Worm (Caenorhabditis elegans) whole organism, L4 larva: Measurements from ENCODE around the gene nhr-105.

Experiments used
- T26A8.4 ChIP-seq: fragments of 200-800 bp; sonication (Bioruptor generic); IDR thresholded peaks from 2 replicates; pipeline ENCODE4 v1.3.6; 2022; ENCODE audit warnings: missing genetic modification characterization, missing compliant biosample characterization
- aha-1 ChIP-seq: fragments of 150-350 bp; peaks from one replicate; lab custom pipeline; 2014; ENCODE audit warnings: missing biosample characterization, missing genetic modification characterization
- arid-1 ChIP-seq: fragments of 200-800 bp; sonication (Bioruptor generic); conservative IDR thresholded peaks from 2 replicates; pipeline ENCODE4 v1.3.6; 2022; ENCODE audit warnings: missing genetic modification reagents, missing genetic modification characterization, missing compliant biosample characterization
- ceh-20 ChIP-seq: fragments of 200-800 bp; sonication (Bioruptor generic); IDR thresholded peaks from 2 replicates; pipeline ENCODE4 v1.3.6; 2022; ENCODE audit warnings: missing genetic modification reagents, missing genetic modification characterization, missing compliant biosample characterization
- ceh-82 ChIP-seq: sonication (generic microtip); optimal IDR thresholded peaks from 2 replicates; lab custom pipeline; 2017; ENCODE audit warnings: missing biosample characterization, missing genetic modification characterization
- daf-16 ChIP-seq, 3 experiments: sonication (generic microtip); optimal IDR thresholded peaks; 2 replicates each; lab custom pipeline; 2016 to 2017; ENCODE audit warnings: missing genetic modification characterization in 3 of 3, missing genetic modification reagents in 3 of 3, mild to moderate bottlenecking in 2 of 3, missing compliant biosample characterization in 2 of 3, missing biosample characterization in 1 of 3, moderate library complexity in 1 of 3
- dmd-6 ChIP-seq: fragments of 200-800 bp; sonication (Bioruptor generic); IDR thresholded peaks from 2 replicates; pipeline ENCODE4 v1.3.6; 2022; ENCODE audit warnings: missing genetic modification reagents, missing genetic modification characterization, missing compliant biosample characterization
- dve-1 ChIP-seq: sonication (generic microtip); optimal IDR thresholded peaks from 2 replicates; lab custom pipeline; 2017; ENCODE audit warnings: antibody characterized with exemption, mild to moderate bottlenecking, missing genetic modification characterization, missing compliant biosample characterization; ENCODE audit not compliant: insufficient read depth
- egl-27 ChIP-seq: sonication (generic microtip); optimal IDR thresholded peaks from 3 replicates; lab custom pipeline; 2017; ENCODE audit warnings: missing biosample characterization, missing genetic modification reagents, missing genetic modification characterization
- hif-1 ChIP-seq, 2 experiments: sonication (generic microtip); optimal IDR thresholded peaks; 2 replicates each; lab custom pipeline; 2016 to 2017; ENCODE audit warnings: missing compliant biosample characterization in 2 of 2, missing genetic modification characterization in 2 of 2, missing genetic modification reagents in 2 of 2, missing genotype in 2 of 2, mild to moderate bottlenecking in 1 of 2
- hlh-11 ChIP-seq: fragments of 200-800 bp; sonication (Bioruptor generic); optimal IDR thresholded peaks from 2 replicates; lab custom pipeline; 2018; ENCODE audit warnings: mild to moderate bottlenecking, missing genetic modification characterization, missing compliant biosample characterization
- hmg-1.1 ChIP-seq: fragments of 200-800 bp; sonication (Bioruptor generic); IDR thresholded peaks from 2 replicates; pipeline ENCODE4 v1.3.6; 2022; ENCODE audit warnings: missing genetic modification reagents, missing genetic modification characterization, missing compliant biosample characterization
- jun-1 ChIP-seq: fragments of 150-350 bp; optimal IDR thresholded peaks from 2 replicates; lab custom pipeline; 2014; ENCODE audit warnings: missing biosample characterization, missing genetic modification reagents, missing genetic modification characterization
- lim-7 ChIP-seq: fragments of 200-800 bp; sonication (Bioruptor generic); IDR thresholded peaks from 2 replicates; pipeline ENCODE4 v1.3.6; 2022; ENCODE audit warnings: missing genetic modification characterization, missing compliant biosample characterization
- lin-13 ChIP-seq: fragments of 150-350 bp; optimal IDR thresholded peaks from 2 replicates; lab custom pipeline; 2014; ENCODE audit warnings: missing biosample characterization, missing genetic modification reagents, missing genetic modification characterization
- lin-29 ChIP-seq: fragments of 200-800 bp; sonication (Bioruptor generic); IDR thresholded peaks from 2 replicates; pipeline ENCODE4 v1.3.6; 2022; ENCODE audit warnings: missing genetic modification reagents, missing genetic modification characterization, missing compliant biosample characterization
- lsy-2 ChIP-seq, 2 experiments: fragments of 150-350 bp in 1 of 2; sonication (generic microtip) in 1 of 2; optimal IDR thresholded peaks; 2 replicates each; lab custom pipeline; 2014 to 2017; ENCODE audit warnings: missing biosample characterization in 2 of 2, missing genetic modification characterization in 2 of 2
- madf-5 ChIP-seq, 2 experiments: fragments of 200-800 bp; sonication (Bioruptor generic); IDR thresholded peaks; 2 replicates each; pipeline ENCODE4 v1.3.6; 2022; ENCODE audit warnings: missing compliant biosample characterization in 2 of 2, missing genetic modification characterization in 2 of 2
- madf-9 ChIP-seq: fragments of 200-800 bp; sonication (Bioruptor generic); conservative IDR thresholded peaks from 2 replicates; pipeline ENCODE4 v1.3.6; 2022; ENCODE audit warnings: missing genetic modification reagents, missing genetic modification characterization, missing compliant biosample characterization
- mdt-29 ChIP-seq: fragments of 200-800 bp; sonication (Bioruptor generic); IDR thresholded peaks from 2 replicates; pipeline ENCODE4 v1.3.6; 2022; ENCODE audit warnings: missing genetic modification reagents, missing genetic modification characterization, missing compliant biosample characterization
- mes-2 ChIP-seq: sonication (generic microtip); optimal IDR thresholded peaks from 2 replicates; lab custom pipeline; 2016; ENCODE audit warnings: missing genotype, mild to moderate bottlenecking, missing genetic modification characterization, missing compliant biosample characterization; ENCODE audit not compliant: poor library complexity, severe bottlenecking
- mxl-2 ChIP-seq: fragments of 200-800 bp; sonication (Bioruptor generic); conservative IDR thresholded peaks from 2 replicates; pipeline ENCODE4 v1.3.6; 2022; ENCODE audit warnings: missing genetic modification reagents, missing genetic modification characterization, missing compliant biosample characterization
- nhr-10 ChIP-seq: fragments of 150-350 bp; optimal IDR thresholded peaks from 2 replicates; lab custom pipeline; 2014; ENCODE audit warnings: missing biosample characterization, missing genetic modification characterization
- nhr-102 ChIP-seq: sonication (generic microtip); optimal IDR thresholded peaks from 2 replicates; lab custom pipeline; 2016; ENCODE audit warnings: mild to moderate bottlenecking, missing genetic modification characterization, moderate library complexity, missing compliant biosample characterization
- nhr-11 ChIP-seq: fragments of 150-350 bp; optimal IDR thresholded peaks from 2 replicates; lab custom pipeline; 2014; ENCODE audit warnings: missing biosample characterization, missing genetic modification characterization
- nhr-25 ChIP-seq: sonication (generic microtip); optimal IDR thresholded peaks from 2 replicates; lab custom pipeline; 2017; ENCODE audit warnings: missing genetic modification characterization, mild to moderate bottlenecking, missing compliant biosample characterization, antibody characterized with exemption, moderate library complexity, borderline replicate concordance; ENCODE audit not compliant: insufficient read depth
- nhr-28 ChIP-seq: fragments of 150-350 bp; optimal IDR thresholded peaks from 2 replicates; lab custom pipeline; 2014; ENCODE audit warnings: missing biosample characterization, missing genetic modification characterization
- nhr-48 ChIP-seq: sonication (generic microtip); optimal IDR thresholded peaks from 2 replicates; lab custom pipeline; 2016; ENCODE audit warnings: mild to moderate bottlenecking, missing genetic modification characterization, missing compliant biosample characterization
- nhr-76 ChIP-seq: fragments of 150-350 bp; optimal IDR thresholded peaks from 2 replicates; lab custom pipeline; 2014; ENCODE audit warnings: missing biosample characterization, missing genetic modification characterization
- nhr-77 ChIP-seq: fragments of 150-350 bp; optimal IDR thresholded peaks from 2 replicates; lab custom pipeline; 2014; ENCODE audit warnings: missing biosample characterization, missing genetic modification characterization
- pha-4 ChIP-seq, 2 experiments: fragments of 150-350 bp in 1 of 2; fragments of 200-800 bp in 1 of 2; sonication (Bioruptor generic) in 1 of 2; IDR thresholded peaks in 1 of 2; optimal IDR thresholded peaks in 1 of 2; 2 replicates each; pipeline versions ENCODE4 v1.3.6 to Lab custom; 2014 to 2022; ENCODE audit warnings: missing genetic modification characterization in 2 of 2, missing genetic modification reagents in 2 of 2, missing biosample characterization in 1 of 2, missing compliant biosample characterization in 1 of 2
- php-3 ChIP-seq: fragments of 200-800 bp; sonication (Bioruptor generic); IDR thresholded peaks from 2 replicates; pipeline ENCODE4 v1.3.6; 2022; ENCODE audit warnings: missing genetic modification reagents, missing genetic modification characterization, missing compliant biosample characterization
- pqm-1 ChIP-seq: sonication (generic microtip); optimal IDR thresholded peaks from 2 replicates; lab custom pipeline; 2017; ENCODE audit warnings: missing biosample characterization, missing genetic modification characterization
- rbr-2 ChIP-seq: sonication (generic microtip); optimal IDR thresholded peaks from 2 replicates; lab custom pipeline; 2016; ENCODE audit warnings: missing genotype, missing genetic modification characterization, missing compliant biosample characterization
- saeg-2 ChIP-seq: fragments of 200-800 bp; sonication (Bioruptor generic); IDR thresholded peaks from 2 replicates; pipeline ENCODE4 v1.3.6; 2022; ENCODE audit warnings: missing genetic modification reagents, missing genetic modification characterization, missing compliant biosample characterization
- snpc-4 ChIP-seq: fragments of 150-350 bp; optimal IDR thresholded peaks from 2 replicates; lab custom pipeline; 2014; ENCODE audit warnings: missing biosample characterization, missing genetic modification characterization
- spr-1 ChIP-seq: sonication (generic microtip); optimal IDR thresholded peaks from 2 replicates; lab custom pipeline; 2016; ENCODE audit warnings: mild to moderate bottlenecking, missing genetic modification characterization, missing compliant biosample characterization
- tag-97 ChIP-seq: fragments of 200-800 bp; sonication (Bioruptor generic); IDR thresholded peaks from 2 replicates; pipeline ENCODE4 v1.3.6; 2022; ENCODE audit warnings: missing genetic modification characterization, missing compliant biosample characterization
- unc-62 ChIP-seq, 3 experiments: fragments of 150-350 bp in 1 of 3; sonication (generic microtip); optimal IDR thresholded peaks in 2 of 3; peaks in 1 of 3; 1 replicate in 1 of 3; 2 replicates in 2 of 3; lab custom pipeline; 2014 to 2017; ENCODE audit warnings: missing biosample characterization in 3 of 3, missing genetic modification characterization in 3 of 3, missing genetic modification reagents in 3 of 3, missing genotype in 1 of 3
- zip-11 ChIP-seq: fragments of 200-800 bp; sonication (Bioruptor generic); IDR thresholded peaks from 2 replicates; pipeline ENCODE4 v1.3.6; 2022; ENCODE audit warnings: missing genetic modification characterization, missing compliant biosample characterization
- ztf-7 ChIP-seq: fragments of 150-350 bp; optimal IDR thresholded peaks from 2 replicates; lab custom pipeline; 2014; ENCODE audit warnings: missing biosample characterization, missing genetic modification characterization

Gene nhr-105

ce11 chrIV:7045362-7045936 is 4.5 kb upstream of the nhr-105 start (continued):
- no peak for TF ChIP-seq unc-62 (GFP tag; optimal IDR thresholded peaks at IDR 0.05 in 1 of 2; lab: Kevin White, UChicago)
- TF ChIP-seq unc-62 (tag; optimal IDR thresholded peaks at IDR 0.05; lab: Kevin White, UChicago): no peak

ce11 chrIV:7046641-7047361 is 3.2 kb upstream of the nhr-105 start:
- TF ChIP-seq nhr-10 (tag; lab: Kevin White, UChicago) (peak; percentile 68), dve-1 (tag; lab: Kevin White, UChicago) (peak; percentile 36), arid-1 (GFP tag; lab: Robert Waterston, UW) (no peak), php-3 (GFP tag; lab: Robert Waterston, UW) (no peak), nhr-28 (tag; lab: Kevin White, UChicago) (peak; percentile 23), aha-1 (peak; percentile 0), lin-13 (GFP tag; lab: Kevin White, UChicago) (no peak), ceh-20 (GFP tag; lab: Robert Waterston, UW) (no peak), ceh-82 (no peak), pqm-1 (peak; percentile 34), dmd-6 (peak; percentile 82), spr-1 (tag; lab: Kevin White, UChicago) (no peak), tag-97 (GFP tag; lab: Robert Waterston, UW) (no peak), hlh-11 (tag; lab: Kevin White, UChicago) (peak; percentile 24), mes-2 (tag; lab: Kevin White, UChicago) (peak; percentile 12), daf-16 (GFP tag; optimal IDR thresholded peaks at IDR 0.05; lab: Kevin White, UChicago) (no peak), daf-16 (tag; optimal IDR thresholded peaks at IDR 0.05; lab: Kevin White, UChicago) (peak; percentile 46), nhr-48 (tag; lab: Kevin White, UChicago) (peak; percentile 24)

- TF ChIP-seq mes-2 (tag; lab: Kevin White, UChicago): peak; percentile 45
- TF ChIP-seq daf-16 (GFP tag; optimal IDR thresholded peaks at IDR 0.05; lab: Kevin White, UChicago): peak in 1 of 2 experiments; percentile 48
- peak; percentile 88 for TF ChIP-seq daf-16 (tag; optimal IDR thresholded peaks at IDR 0.05; lab: Kevin White, UChicago)
- peak; percentile 72 for TF ChIP-seq nhr-102 (tag; lab: Kevin White, UChicago)
- TF ChIP-seq T26A8.4 (GFP tag; lab: Robert Waterston, UW): peak; percentile 61
- TF ChIP-seq madf-9 (GFP tag; lab: Robert Waterston, UW): no peak
- no peak for TF ChIP-seq snpc-4 (tag; lab: Kevin White, UChicago)
- peak; percentile 15 for TF ChIP-seq jun-1 (tag; lab: Kevin White, UChicago)
- no peak for TF ChIP-seq zip-11 (GFP tag; lab: Robert Waterston, UW)
- peak; percentile 54 for TF ChIP-seq spr-1 (tag; lab: Kevin White, UChicago)
- peak; percentile 31 for TF ChIP-seq rbr-2
- no peak for TF ChIP-seq egl-27
- no peak for TF ChIP-seq nhr-76 (tag; lab: Kevin White, UChicago)
- peak; percentile 26 to 72 for TF ChIP-seq lsy-2 (tag; optimal IDR thresholded peaks at IDR 0.05; lab: Kevin White, UChicago)
- peak; percentile 88 for TF ChIP-seq nhr-48 (tag; lab: Kevin White, UChicago)
- peak; percentile 63 for TF ChIP-seq nhr-25 (tag; lab: Kevin White, UChicago)
- TF ChIP-seq mxl-2 (GFP tag; lab: Robert Waterston, UW): peak; percentile 95
- peak in 1 of 2 experiments; percentile 98 for TF ChIP-seq unc-62 (GFP tag; optimal IDR thresholded peaks at IDR 0.05 in 1 of 2; lab: Kevin White, UChicago)
- TF ChIP-seq unc-62 (tag; optimal IDR thresholded peaks at IDR 0.05; lab: Kevin White, UChicago): no peak
- TF ChIP-seq lin-29 (GFP tag; lab: Robert Waterston, UW): no peak
- TF ChIP-seq nhr-11 (tag; lab: Kevin White, UChicago): peak; percentile 6
- peak; percentile 96 for TF ChIP-seq php-3 (GFP tag; lab: Robert Waterston, UW)
- 0 out of 2 replicates have a peak, but pooled peaks have one; percentile 45 for TF ChIP-seq saeg-2
- TF ChIP-seq hmg-1.1 (GFP tag; lab: Robert Waterston, UW): peak; percentile 35; the same call in 1 of the 2 replicates
- TF ChIP-seq madf-5 (GFP tag; IDR thresholded peaks at IDR 0.05; lab: Robert Waterston, UW): no peak
- peak; percentile 92 for TF ChIP-seq pqm-1
- peak; percentile 24 for TF ChIP-seq lin-13 (GFP tag; lab: Kevin White, UChicago)
- TF ChIP-seq lim-7 (GFP tag; lab: Robert Waterston, UW): no peak
- TF ChIP-seq pha-4 (GFP tag; IDR thresholded peaks at IDR 0.05; lab: Robert Waterston, UW): 0 out of 2 replicates have a peak, but pooled peaks have one; percentile 43
- no peak for TF ChIP-seq pha-4 (tag; optimal IDR thresholded peaks at IDR 0.05; lab: Kevin White, UChicago)
- 0 out of 2 replicates have a peak, but pooled peaks have one; percentile 23 for TF ChIP-seq mdt-29 (GFP tag; lab: Robert Waterston, UW)
- TF ChIP-seq ztf-7 (tag; lab: Kevin White, UChicago): peak; percentile 28
- TF ChIP-seq hif-1 (tag; optimal IDR thresholded peaks at IDR 0.05; lab: Kevin White, UChicago): peak in 1 of 2 experiments; percentile 30
- peak; percentile 37 for TF ChIP-seq nhr-77 (tag; lab: Kevin White, UChicago)
Measured at ce11 chrIV:7047762-7048178, 2.2 kb upstream of the nhr-105 start.
